Worm (Caenorhabditis elegans) whole organism, L1 larva: ENCODE results near the gene spp-10.
A peak's percentile ranks its signal among the peaks of the same experiment; 100 is the strongest.

Experiments
- C16A3.4 ChIP-seq: fragments of 150-350 bp; optimal IDR thresholded peaks from 2 replicates; lab custom pipeline; 2014; ENCODE audit warnings: missing biosample characterization, missing genetic modification characterization
- C34B4.2 ChIP-seq: sonication (generic microtip); optimal IDR thresholded peaks from 2 replicates; lab custom pipeline; 2017; ENCODE audit warnings: mild to moderate bottlenecking, missing genetic modification characterization, missing compliant biosample characterization
- alr-1 ChIP-seq: fragments of 200-800 bp; sonication (Bioruptor generic); optimal IDR thresholded peaks from 2 replicates; lab custom pipeline; 2018; ENCODE audit warnings: borderline replicate concordance, mild to moderate bottlenecking, missing genetic modification characterization, missing compliant biosample characterization
- blmp-1 ChIP-seq: fragments of 150-350 bp; optimal IDR thresholded peaks from 2 replicates; lab custom pipeline; 2014; ENCODE audit warnings: missing biosample characterization, missing genetic modification characterization
- ceh-82 ChIP-seq, 3 experiments: fragments of 150-350 bp in 1 of 3; sonication (generic microtip) in 2 of 3; optimal IDR thresholded peaks; 2 replicates each; lab custom pipeline; 2014 to 2017; ENCODE audit warnings: missing biosample characterization in 3 of 3, missing genetic modification characterization in 3 of 3
- ces-1 ChIP-seq: fragments of 150-350 bp; optimal IDR thresholded peaks from 2 replicates; lab custom pipeline; 2014; ENCODE audit warnings: missing biosample characterization, missing genetic modification reagents, missing genetic modification characterization
- dsc-1 ChIP-seq: sonication (generic microtip); optimal IDR thresholded peaks from 2 replicates; lab custom pipeline; 2016; ENCODE audit warnings: mild to moderate bottlenecking, missing genetic modification characterization, missing compliant biosample characterization
- efl-1 ChIP-seq, 4 experiments: fragments of 150-350 bp; optimal IDR thresholded peaks in 3 of 4; peaks in 1 of 4; 1 replicate in 1 of 4; 2 replicates in 3 of 4; lab custom pipeline; 2014; ENCODE audit warnings: missing biosample characterization in 2 of 4, missing genetic modification characterization in 2 of 4, missing genetic modification reagents in 2 of 4
- efl-3 ChIP-seq: fragments of 200-800 bp; sonication (Bioruptor generic); optimal IDR thresholded peaks from 2 replicates; lab custom pipeline; 2018; ENCODE audit warnings: mild to moderate bottlenecking, missing genetic modification characterization, missing compliant biosample characterization
- egl-13 ChIP-seq: sonication (generic microtip); optimal IDR thresholded peaks from 2 replicates; lab custom pipeline; 2016; ENCODE audit warnings: missing genotype, missing genetic modification reagents, missing genetic modification characterization, missing compliant biosample characterization
- egl-27 ChIP-seq, 2 experiments: fragments of 150-350 bp in 1 of 2; sonication (generic microtip); optimal IDR thresholded peaks; 3 replicates each; lab custom pipeline; 2017 to 2018; ENCODE audit warnings: missing biosample characterization in 2 of 2, missing genetic modification characterization in 2 of 2, missing genetic modification reagents in 2 of 2
- elt-2 ChIP-seq: sonication (generic microtip); optimal IDR thresholded peaks from 2 replicates; lab custom pipeline; 2016; ENCODE audit warnings: missing genetic modification characterization, mild to moderate bottlenecking, inconsistent platforms, missing compliant biosample characterization, missing genetic modification reagents
- elt-3 ChIP-seq, 6 experiments: fragments of 150-350 bp in 1 of 6; sonication (generic microtip); optimal IDR thresholded peaks; 2 replicates each; lab custom pipeline; 2017 to 2018; ENCODE audit warnings: missing biosample characterization in 6 of 6, missing genetic modification characterization in 6 of 6, inconsistent platforms in 1 of 6
- ets-5 ChIP-seq: fragments of 200-800 bp; sonication (Bioruptor generic); IDR thresholded peaks from 2 replicates; pipeline ENCODE4 v1.3.6; 2022; ENCODE audit warnings: missing genetic modification characterization, missing compliant biosample characterization
- fkh-4 ChIP-seq: sonication (generic microtip); optimal IDR thresholded peaks from 2 replicates; lab custom pipeline; 2016; ENCODE audit warnings: missing compliant biosample characterization, missing genetic modification characterization, borderline replicate concordance
- fkh-8 ChIP-seq: sonication (generic microtip); optimal IDR thresholded peaks from 2 replicates; lab custom pipeline; 2016; ENCODE audit warnings: mild to moderate bottlenecking, missing genetic modification characterization, missing compliant biosample characterization
- fos-1 ChIP-seq: fragments of 150-350 bp; optimal IDR thresholded peaks from 2 replicates; lab custom pipeline; 2014; ENCODE audit warnings: missing biosample characterization, missing genetic modification characterization
- irx-1 ChIP-seq: sonication (generic microtip); optimal IDR thresholded peaks from 2 replicates; lab custom pipeline; 2016; ENCODE audit warnings: missing genetic modification characterization, missing compliant biosample characterization
- isw-1 ChIP-seq: fragments of 200-800 bp; sonication (Bioruptor generic); IDR thresholded peaks from 2 replicates; pipeline ENCODE4 v1.3.6; 2022; ENCODE audit warnings: missing genetic modification characterization, missing compliant biosample characterization
- jun-1 ChIP-seq: fragments of 150-350 bp; optimal IDR thresholded peaks from 2 replicates; lab custom pipeline; 2014; ENCODE audit warnings: missing biosample characterization, missing genetic modification reagents, missing genetic modification characterization
- lin-13 ChIP-seq: fragments of 150-350 bp; optimal IDR thresholded peaks from 2 replicates; lab custom pipeline; 2014; ENCODE audit warnings: missing biosample characterization, missing genetic modification reagents, missing genetic modification characterization
- lin-14 ChIP-seq: fragments of 200-800 bp; sonication (Bioruptor generic); optimal IDR thresholded peaks from 2 replicates; lab custom pipeline; 2018; ENCODE audit warnings: mild to moderate bottlenecking, missing genetic modification characterization, moderate library complexity, missing compliant biosample characterization
- lin-35 ChIP-seq, 2 experiments: fragments of 150-350 bp; optimal IDR thresholded peaks; 2 replicates each; lab custom pipeline; 2014; ENCODE audit warnings: missing biosample characterization in 2 of 2, missing genetic modification characterization in 2 of 2, missing genetic modification reagents in 2 of 2
- lin-39 ChIP-seq: fragments of 150-350 bp; optimal IDR thresholded peaks from 2 replicates; lab custom pipeline; 2014; ENCODE audit warnings: missing biosample characterization, missing genetic modification reagents, missing genetic modification characterization
- lir-3 ChIP-seq: sonication (generic microtip); optimal IDR thresholded peaks from 2 replicates; lab custom pipeline; 2016; ENCODE audit warnings: mild to moderate bottlenecking, missing genetic modification characterization, moderate library complexity, missing compliant biosample characterization; ENCODE audit not compliant: poor library complexity
- lsy-2 ChIP-seq, 2 experiments: fragments of 150-350 bp; optimal IDR thresholded peaks; 2 replicates each; lab custom pipeline; 2014; ENCODE audit warnings: missing biosample characterization in 2 of 2, missing genetic modification characterization in 2 of 2
- mdl-1 ChIP-seq, 2 experiments: fragments of 150-350 bp; optimal IDR thresholded peaks; 2 replicates each; lab custom pipeline; 2014 to 2017; ENCODE audit warnings: missing biosample characterization in 2 of 2, missing genetic modification characterization in 2 of 2, inconsistent platforms in 1 of 2
- mef-2 ChIP-seq: fragments of 150-350 bp; optimal IDR thresholded peaks from 2 replicates; lab custom pipeline; 2014; ENCODE audit warnings: missing biosample characterization, missing genetic modification characterization
- mep-1 ChIP-seq: fragments of 150-350 bp; optimal IDR thresholded peaks from 2 replicates; lab custom pipeline; 2014; ENCODE audit warnings: missing biosample characterization, missing genetic modification characterization
- nhr-12 ChIP-seq: sonication (generic microtip); optimal IDR thresholded peaks from 2 replicates; lab custom pipeline; 2017; ENCODE audit warnings: missing biosample characterization, missing genetic modification characterization
- nhr-19 ChIP-seq: fragments of 200-800 bp; sonication (Bioruptor generic); conservative IDR thresholded peaks from 2 replicates; pipeline ENCODE4 v1.3.6; 2022; ENCODE audit warnings: missing genetic modification characterization, missing compliant biosample characterization
- nhr-28 ChIP-seq: fragments of 150-350 bp; optimal IDR thresholded peaks from 2 replicates; lab custom pipeline; 2014; ENCODE audit warnings: missing biosample characterization, missing genetic modification characterization
- nhr-71 ChIP-seq: sonication (generic microtip); optimal IDR thresholded peaks from 2 replicates; lab custom pipeline; 2016; ENCODE audit warnings: mild to moderate bottlenecking, missing genetic modification characterization, moderate library complexity, missing compliant biosample characterization
- nhr-76 ChIP-seq: sonication (generic microtip); optimal IDR thresholded peaks from 2 replicates; lab custom pipeline; 2017; ENCODE audit warnings: missing biosample characterization, missing genetic modification characterization
- nhr-77 ChIP-seq: fragments of 150-350 bp; optimal IDR thresholded peaks from 2 replicates; lab custom pipeline; 2014; ENCODE audit warnings: missing biosample characterization, missing genetic modification characterization
- nhr-84 ChIP-seq: sonication (generic microtip); optimal IDR thresholded peaks from 2 replicates; lab custom pipeline; 2017; ENCODE audit warnings: missing biosample characterization, missing genetic modification characterization
- nhr-85 ChIP-seq: sonication (generic microtip); peaks from one replicate; lab custom pipeline; 2016; ENCODE audit warnings: missing genetic modification characterization, inconsistent platforms, missing compliant biosample characterization
- nhr-90 ChIP-seq: sonication (generic microtip); optimal IDR thresholded peaks from 2 replicates; lab custom pipeline; 2016; ENCODE audit warnings: mild to moderate bottlenecking, missing genetic modification characterization, missing compliant biosample characterization; ENCODE audit not compliant: poor library complexity
- pqm-1 ChIP-seq: sonication (generic microtip); optimal IDR thresholded peaks from 3 replicates; lab custom pipeline; 2017; ENCODE audit warnings: missing biosample characterization, missing genetic modification characterization
- rnt-1 ChIP-seq: sonication (generic microtip); optimal IDR thresholded peaks from 2 replicates; lab custom pipeline; 2016; ENCODE audit warnings: mild to moderate bottlenecking, missing genetic modification characterization, moderate library complexity, missing compliant biosample characterization
- skn-1 ChIP-seq: fragments of 150-350 bp; optimal IDR thresholded peaks from 2 replicates; lab custom pipeline; 2014; ENCODE audit warnings: missing biosample characterization, missing genetic modification characterization
- snu-23 ChIP-seq: sonication (generic microtip); optimal IDR thresholded peaks from 2 replicates; lab custom pipeline; 2016; ENCODE audit warnings: missing genetic modification characterization, missing compliant biosample characterization
- swsn-7 ChIP-seq: sonication (generic microtip); optimal IDR thresholded peaks from 2 replicates; lab custom pipeline; 2016; ENCODE audit warnings: missing genetic modification characterization, missing compliant biosample characterization
- unc-130 ChIP-seq: fragments of 150-350 bp; optimal IDR thresholded peaks from 2 replicates; lab custom pipeline; 2017; ENCODE audit warnings: missing biosample characterization, missing genetic modification characterization, inconsistent platforms
- unc-62 ChIP-seq: fragments of 150-350 bp; optimal IDR thresholded peaks from 2 replicates; lab custom pipeline; 2014; ENCODE audit warnings: missing biosample characterization, missing genetic modification reagents, missing genetic modification characterization
- vab-15 ChIP-seq: sonication (generic microtip); optimal IDR thresholded peaks from 2 replicates; lab custom pipeline; 2017; ENCODE audit warnings: missing genotype, mild to moderate bottlenecking, missing genetic modification characterization, missing compliant biosample characterization
- xbp-1 ChIP-seq: sonication (generic microtip); optimal IDR thresholded peaks from 2 replicates; lab custom pipeline; 2016; ENCODE audit warnings: missing genetic modification characterization, missing compliant biosample characterization
- zag-1 ChIP-seq: fragments of 150-350 bp; optimal IDR thresholded peaks from 2 replicates; lab custom pipeline; 2014; ENCODE audit warnings: missing biosample characterization, missing genetic modification characterization
- ztf-11 ChIP-seq, 2 experiments: sonication (generic microtip); optimal IDR thresholded peaks; 2 replicates each; lab custom pipeline; 2016 to 2017; ENCODE audit warnings: missing genetic modification characterization in 2 of 2, missing biosample characterization in 1 of 2, missing compliant biosample characterization in 1 of 2

Gene spp-10

ce11 chrIV:8510534-8510933 lies 33.6 kb downstream of the spp-10 start, which contains the start of gene tag-77:
Gene tag-77 (minus strand): TSS chrIV:8510548.
- TF ChIP-seq fos-1 (tag; lab: Kevin White, UChicago) (peak; percentile 84), efl-1 (optimal IDR thresholded peaks at IDR 0.05; lab: Kevin White, UChicago) (peak; percentile 6 to 51), efl-1 (GFP tag; optimal IDR thresholded peaks at IDR 0.05 in 1 of 2; lab: Kevin White, UChicago) (no peak), nhr-76 (tag; lab: Kevin White, UChicago) (no peak), lin-35 (GFP tag; optimal IDR thresholded peaks at IDR 0.05; lab: Kevin White, UChicago) (peak in 1 of 2 experiments; percentile 1), jun-1 (peak; percentile 32), lin-13 (GFP tag; lab: Kevin White, UChicago) (no peak), lin-14 (GFP tag; lab: Kevin White, UChicago) (peak; percentile 27), fkh-4 (no peak), ets-5 (GFP tag; lab: Robert Waterston, UW) (no peak), nhr-90 (peak; percentile 20), rnt-1 (tag; lab: Kevin White, UChicago) (peak; percentile 14), elt-3 (tag; optimal IDR thresholded peaks at IDR 0.05; lab: Kevin White, UChicago) (peak in 1 of 6 experiments; percentile 2)

- TF ChIP-seq vab-15 (tag; lab: Kevin White, UChicago) (peak; percentile 19), xbp-1 (peak; percentile 43), mdl-1 (tag; optimal IDR thresholded peaks at IDR 0.05; lab: Kevin White, UChicago) (peak in 1 of 2 experiments; percentile 19), nhr-28 (tag; lab: Kevin White, UChicago) (no peak), pqm-1 (tag; lab: Kevin White, UChicago) (no peak), swsn-7 (tag; lab: Kevin White, UChicago) (no peak), blmp-1 (peak; percentile 31), unc-130 (peak; percentile 42), ztf-11 (tag; optimal IDR thresholded peaks at IDR 0.05; lab: Kevin White, UChicago) (no peak), nhr-84 (tag; lab: Kevin White, UChicago) (no peak), alr-1 (tag; lab: Kevin White, UChicago) (no peak), isw-1 (GFP tag; lab: Robert Waterston, UW) (peak; percentile 27; the same call in 1 of the 2 replicates), efl-3 (GFP tag; lab: Kevin White, UChicago) (no peak), lsy-2 (tag; optimal IDR thresholded peaks at IDR 0.05; lab: Kevin White, UChicago) (peak; percentile 68 to 77), egl-13 (tag; lab: Kevin White, UChicago) (no peak), fos-1 (tag; lab: Kevin White, UChicago) (no peak), C16A3.4 (peak; percentile 55), mep-1 (tag; lab: Kevin White, UChicago) (peak; percentile 51), unc-62 (GFP tag; lab: Kevin White, UChicago) (no peak), lin-39 (tag; lab: Kevin White, UChicago) (no peak), nhr-12 (tag; lab: Kevin White, UChicago) (no peak), mef-2 (tag; lab: Kevin White, UChicago) (no peak), lin-35 (GFP tag; optimal IDR thresholded peaks at IDR 0.05; lab: Kevin White, UChicago) (peak; percentile 87 to 91), lir-3 (tag; lab: Kevin White, UChicago) (no peak), elt-3 (tag; optimal IDR thresholded peaks at IDR 0.05; lab: Kevin White, UChicago) (peak in 1 of 6 experiments; percentile 62), ces-1 (GFP tag; lab: Kevin White, UChicago) (peak; percentile 46), C34B4.2 (no peak), lin-14 (GFP tag; lab: Kevin White, UChicago) (peak; percentile 42), zag-1 (tag; lab: Kevin White, UChicago) (no peak), nhr-19 (GFP tag; lab: Robert Waterston, UW) (peak; percentile 16; the same call in 1 of the 2 replicates), irx-1 (peak; percentile 11), nhr-90 (no peak), elt-2 (tag; lab: Kevin White, UChicago) (no peak), nhr-77 (tag; lab: Kevin White, UChicago) (no peak), snu-23 (GFP tag; lab: Kevin White, UChicago) (peak; percentile 58), fkh-8 (tag; lab: Kevin White, UChicago) (no peak), nhr-71 (tag; lab: Kevin White, UChicago) (peak; percentile 42), dsc-1 (tag; lab: Kevin White, UChicago) (peak; percentile 16), egl-27 (tag; optimal IDR thresholded peaks at IDR 0.05; lab: Kevin White, UChicago) (no peak), skn-1 (tag; lab: Kevin White, UChicago) (peak; percentile 33), ceh-82 (tag; optimal IDR thresholded peaks at IDR 0.05; lab: Kevin White, UChicago) (peak in 2 of 3 experiments; percentile 20 to 63), nhr-76 (tag; lab: Kevin White, UChicago) (no peak), fkh-4 (no peak), nhr-85 (tag; lab: Kevin White, UChicago) (peak; percentile 43)
These were observed 34.1 kb downstream of the spp-10 start, which contains the start of gene mes-6 for ce11 chrIV:8511056-8511455. Gene mes-6 (plus strand): TSS chrIV:8511284.
